Worm (Caenorhabditis elegans): ENCODE data around the gene F42A10.6.

The F42A10.6 gene

DNA sequence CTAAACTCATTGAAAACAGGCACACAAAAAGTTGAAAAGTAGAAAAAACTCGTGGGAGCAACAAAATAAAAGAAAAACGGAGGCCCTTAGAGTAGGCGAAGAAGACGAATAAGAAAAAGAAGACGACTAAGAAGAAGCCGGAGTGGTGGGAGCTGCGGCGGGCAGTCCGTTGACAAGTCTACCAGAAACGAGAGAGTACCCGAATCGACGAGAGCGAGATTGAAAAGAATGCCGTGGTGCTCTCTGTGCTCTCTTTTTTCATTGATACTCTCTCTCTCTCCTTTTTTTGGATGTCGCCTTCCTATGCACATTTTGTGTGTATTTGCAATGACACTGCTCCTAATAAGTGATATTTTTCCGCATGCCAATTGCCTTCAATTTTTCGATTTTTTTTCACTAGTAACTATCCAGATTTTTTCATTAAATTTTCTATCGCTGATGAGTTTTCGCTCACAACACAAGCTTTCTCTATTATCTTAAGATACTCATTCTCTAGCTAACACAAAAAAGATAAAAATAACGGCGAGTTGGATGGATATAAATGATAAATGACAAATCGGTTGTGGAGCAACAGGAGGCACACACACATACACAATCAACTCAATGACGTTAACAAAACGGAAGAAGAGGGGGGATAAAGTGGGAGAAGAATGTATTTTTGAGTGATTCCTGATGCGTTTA is 36.6 kb downstream of the F42A10.6 start:
- no peak for TF ChIP-seq sptf-2 (GFP tag; optimal IDR thresholded peaks at IDR 0.05)
- peak; percentile 38; the same call in 1 of the 2 replicates for TF ChIP-seq hmg-1.2 (GFP tag; IDR thresholded peaks at IDR 0.05)
- no peak for TF ChIP-seq T07F8.4 (tag; optimal IDR thresholded peaks at IDR 0.05)
- no peak for TF ChIP-seq aptf-3 (GFP tag; IDR thresholded peaks at IDR 0.05)
- no peak for TF ChIP-seq Y67H2A.10 (GFP tag; conservative IDR thresholded peaks at IDR 0.05)
- peak; percentile 51 for TF ChIP-seq K12H6.12 (tag; optimal IDR thresholded peaks at IDR 0.05)
- peak; percentile 44; the same call in 1 of the 2 replicates for TF ChIP-seq zfh-2 (GFP tag; conservative IDR thresholded peaks at IDR 0.05)
- no peak for TF ChIP-seq ztf-25 (GFP tag; IDR thresholded peaks at IDR 0.05)
- TF ChIP-seq nhr-80 (tag; optimal IDR thresholded peaks at IDR 0.05) = peak; percentile 36
- no peak for TF ChIP-seq Y79H2A.3 (GFP tag; conservative IDR thresholded peaks at IDR 0.05)
- TF ChIP-seq ceh-27 (GFP tag; optimal IDR thresholded peaks at IDR 0.05) = no peak
- TF ChIP-seq mel-28 (tag; optimal IDR thresholded peaks at IDR 0.05; ENCODE audit: borderline replicate concordance) = no peak
- TF ChIP-seq ccch-3 (GFP tag; optimal IDR thresholded peaks at IDR 0.05) = no peak

- peak; percentile 20; the same call in 1 of the 2 replicates for TF ChIP-seq zfh-2 (GFP tag; conservative IDR thresholded peaks at IDR 0.05)
- no peak for TF ChIP-seq egrh-3 (GFP tag; IDR thresholded peaks at IDR 0.05)
These were observed 37.3 kb downstream of the F42A10.6 start for ce11 chrIII:6139328-6139727.

DNA sequence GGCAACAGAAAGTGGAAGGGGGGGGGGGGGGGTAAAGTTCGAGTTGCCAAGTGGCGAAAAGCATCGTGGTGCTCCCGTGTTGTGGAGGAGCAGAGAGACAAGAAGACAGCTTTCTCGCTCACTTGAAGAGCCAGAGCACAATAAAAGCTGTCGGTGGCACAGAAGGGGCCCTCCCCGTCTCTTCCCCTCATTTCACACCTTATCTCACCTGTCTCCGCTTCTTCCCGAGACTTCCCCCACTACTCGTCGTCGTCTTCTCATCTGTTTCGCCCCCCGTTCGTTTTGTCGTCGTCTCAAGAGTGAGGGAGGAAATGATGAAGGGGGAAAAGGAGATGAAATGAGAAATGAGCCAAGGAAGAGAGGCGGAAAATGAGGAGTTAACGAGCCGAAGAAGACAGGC is 38.2 kb downstream of the F42A10.6 start:
- no peak for TF ChIP-seq snpc-3.4 (tag; optimal IDR thresholded peaks at IDR 0.05)
- no peak for TF ChIP-seq nfyb-1 (GFP tag; IDR thresholded peaks at IDR 0.05)
- TF ChIP-seq hrde-1 (tag; optimal IDR thresholded peaks at IDR 0.05; ENCODE audit: borderline replicate concordance) = no peak
- TF ChIP-seq F49E8.2 (tag; optimal IDR thresholded peaks at IDR 0.05; ENCODE audit: insufficient read depth) = no peak
- TF ChIP-seq rpc-1 (optimal IDR thresholded peaks at IDR 0.05) = no peak
- TF ChIP-seq rpc-1 (tag; optimal IDR thresholded peaks at IDR 0.05) = no peak
- TF ChIP-seq Y67H2A.10 (GFP tag; conservative IDR thresholded peaks at IDR 0.05) = no peak
- TF ChIP-seq gei-17 (GFP tag; optimal IDR thresholded peaks at IDR 0.05) = no peak
- TF ChIP-seq ztf-3 (GFP tag; optimal IDR thresholded peaks at IDR 0.05) = no peak
- peak; percentile 56; the same call in 1 of the 2 replicates for TF ChIP-seq egrh-3 (GFP tag; IDR thresholded peaks at IDR 0.05)
- TF ChIP-seq lsl-1 (GFP tag; optimal IDR thresholded peaks at IDR 0.05) = no peak
- TF ChIP-seq tlf-1 (GFP tag; optimal IDR thresholded peaks at IDR 0.05) = no peak
- no peak for TF ChIP-seq Y56A3A.18 (GFP tag; IDR thresholded peaks at IDR 0.05)
- TF ChIP-seq somi-1 (GFP tag; optimal IDR thresholded peaks at IDR 0.05) = peak; percentile 40
- TF ChIP-seq F55B11.4 (tag; optimal IDR thresholded peaks at IDR 0.05; ENCODE audit: borderline replicate concordance, insufficient read depth) = no peak
- TF ChIP-seq cebp-1 (GFP tag; IDR thresholded peaks at IDR 0.05) = no peak
- no peak for TF ChIP-seq cebp-1 (tag; optimal IDR thresholded peaks at IDR 0.05)
- no peak for TF ChIP-seq ccch-3 (GFP tag; optimal IDR thresholded peaks at IDR 0.05)
- peak; percentile 29; the same call in 1 of the 2 replicates for TF ChIP-seq dox-1 (GFP tag; IDR thresholded peaks at IDR 0.05)
- no peak for TF ChIP-seq ztf-25 (GFP tag; IDR thresholded peaks at IDR 0.05)
- no peak for TF ChIP-seq B0261.1 (tag; optimal IDR thresholded peaks at IDR 0.05)
- peak; percentile 90 for TF ChIP-seq zfh-2 (GFP tag; conservative IDR thresholded peaks at IDR 0.05)
- no peak for TF ChIP-seq D2030.7 (GFP tag; IDR thresholded peaks at IDR 0.05)
- TF ChIP-seq Y53G8AR.9 (GFP tag; conservative IDR thresholded peaks at IDR 0.05) = no peak
- no peak for TF ChIP-seq F57A8.1 (GFP tag; optimal IDR thresholded peaks at IDR 0.05)
- no peak for TF ChIP-seq mxl-1 (tag; optimal IDR thresholded peaks at IDR 0.05)

Data from whole organism, young adult.